Fruit fly (Drosophila melanogaster) whole organism, embryonic: Measurements from ENCODE around the gene corto.

Experiments used
- Adf1 ChIP-seq: fragments of 200-800 bp; sonication (Bioruptor generic); IDR thresholded peaks from 2 replicates; pipeline ENCODE4 v1.3.6; 2022; ENCODE audit warnings: missing biosample characterization, missing genetic modification characterization
- Awh ChIP-seq: fragments of 200-800 bp; sonication (Bioruptor generic); IDR thresholded peaks from 2 replicates; pipeline ENCODE4, ENCODE4 v1.3.6; 2022; ENCODE audit warnings: missing biosample characterization, missing genetic modification characterization
- B-H1 ChIP-seq: fragments of 200-800 bp; sonication (Bioruptor generic); IDR thresholded peaks from 3 replicates; pipeline ENCODE4 v1.3.6; 2022; ENCODE audit warnings: missing biosample characterization, missing genetic modification characterization
- Bgb ChIP-seq: fragments of 200-800 bp; sonication (Bioruptor generic); IDR thresholded peaks from 2 replicates; pipeline ENCODE4 v1.3.6; 2022; ENCODE audit warnings: missing biosample characterization, missing genetic modification characterization; ENCODE audit not compliant: partially characterized antibody
- Blimp-1 ChIP-seq: fragments of 200-800 bp; sonication (Bioruptor generic); optimal IDR thresholded peaks from 3 replicates; lab custom pipeline; 2018; ENCODE audit warnings: missing biosample characterization, missing genetic modification characterization, mild to moderate bottlenecking, moderate library complexity, missing genetic modification reagents
- CG10267 ChIP-seq: fragments of 200-800 bp; sonication (Bioruptor generic); optimal IDR thresholded peaks from 2 replicates; lab custom pipeline; 2018; ENCODE audit warnings: missing biosample characterization, mild to moderate bottlenecking, missing genetic modification characterization, moderate library complexity
- CG11247 ChIP-seq: fragments of 200-800 bp; sonication (Bioruptor generic); IDR thresholded peaks from 2 replicates; pipeline ENCODE4 v1.3.6; 2022; ENCODE audit warnings: missing biosample characterization, missing genetic modification characterization
- CG11504 ChIP-seq: fragments of 200-800 bp; sonication (Bioruptor generic); optimal IDR thresholded peaks from 3 replicates; lab custom pipeline; 2019; ENCODE audit warnings: missing biosample characterization, mild to moderate bottlenecking, missing genetic modification characterization, moderate library complexity
- CG12104 ChIP-seq: fragments of 200-800 bp; sonication (Bioruptor generic); optimal IDR thresholded peaks from 3 replicates; lab custom pipeline; 2016; ENCODE audit warnings: missing biosample characterization, missing genetic modification characterization
- CG12155 ChIP-seq: fragments of 200-800 bp; sonication (Bioruptor generic); optimal IDR thresholded peaks from 3 replicates; lab custom pipeline; 2016; ENCODE audit warnings: missing biosample characterization, missing genetic modification characterization
- CG12659 ChIP-seq: fragments of 200-800 bp; sonication (Bioruptor generic); optimal IDR thresholded peaks from 3 replicates; lab custom pipeline; 2017; ENCODE audit warnings: mild to moderate bottlenecking, missing biosample characterization, missing genetic modification reagents, missing genetic modification characterization
- CG13894 ChIP-seq: fragments of 200-800 bp; sonication (Bioruptor generic); optimal IDR thresholded peaks from 3 replicates; lab custom pipeline; 2018; ENCODE audit warnings: missing biosample characterization, mild to moderate bottlenecking, missing genetic modification characterization, moderate library complexity
- CG14050 ChIP-seq: fragments of 200-800 bp; sonication (Bioruptor generic); IDR thresholded peaks from 3 replicates; pipeline ENCODE4 v1.3.6; 2022; ENCODE audit warnings: missing biosample characterization, missing genetic modification characterization
- CG15479 ChIP-seq: fragments of 200-800 bp; sonication (Bioruptor generic); optimal IDR thresholded peaks from 3 replicates; lab custom pipeline; 2019; ENCODE audit warnings: missing biosample characterization, mild to moderate bottlenecking, missing genetic modification characterization, moderate library complexity
- CG17186 ChIP-seq: fragments of 200-800 bp; sonication (Bioruptor generic); optimal IDR thresholded peaks from 3 replicates; lab custom pipeline; 2017; ENCODE audit warnings: missing biosample characterization, missing genetic modification reagents, missing genetic modification characterization
- CG17359 ChIP-seq: fragments of 200-800 bp; sonication (Bioruptor generic); optimal IDR thresholded peaks from 3 replicates; lab custom pipeline; 2018; ENCODE audit warnings: missing biosample characterization, mild to moderate bottlenecking, missing genetic modification characterization, moderate library complexity
- CG34376 ChIP-seq: fragments of 200-800 bp; sonication (Bioruptor generic); optimal IDR thresholded peaks from 2 replicates; lab custom pipeline; 2018; ENCODE audit warnings: missing biosample characterization, mild to moderate bottlenecking, missing genetic modification characterization
- CG4282 ChIP-seq: fragments of 200-800 bp; sonication (Bioruptor generic); optimal IDR thresholded peaks from 2 replicates; lab custom pipeline; 2016; ENCODE audit warnings: missing biosample characterization, missing genetic modification characterization
- CG8944 ChIP-seq: fragments of 200-800 bp; sonication (Bioruptor generic); optimal IDR thresholded peaks from 3 replicates; lab custom pipeline; 2016; ENCODE audit warnings: missing biosample characterization, missing genetic modification characterization
- CG9932 ChIP-seq: fragments of 200-800 bp; sonication (Bioruptor generic); IDR thresholded peaks from 2 replicates; pipeline ENCODE4 v1.3.6; 2022; ENCODE audit warnings: missing biosample characterization, missing genetic modification characterization
- Dad ChIP-seq: fragments of 200-800 bp; sonication (Bioruptor generic); optimal IDR thresholded peaks from 3 replicates; lab custom pipeline; 2016; ENCODE audit warnings: missing biosample characterization, missing genetic modification characterization
- Hand ChIP-seq: fragments of 200-800 bp; sonication (Bioruptor generic); optimal IDR thresholded peaks from 2 replicates; lab custom pipeline; 2017; ENCODE audit warnings: mild to moderate bottlenecking, missing biosample characterization, missing genetic modification reagents, missing genetic modification characterization
- HmgD ChIP-seq: fragments of 200-800 bp; sonication (Bioruptor generic); optimal IDR thresholded peaks from 3 replicates; lab custom pipeline; 2016; ENCODE audit warnings: missing biosample characterization, missing genetic modification characterization
- Hr3 ChIP-seq: fragments of 200-800 bp; sonication (Bioruptor generic); optimal IDR thresholded peaks from 3 replicates; lab custom pipeline; 2016; ENCODE audit warnings: missing biosample characterization, missing genetic modification characterization
- Lim3 ChIP-seq: fragments of 200-800 bp; sonication (Bioruptor generic); IDR thresholded peaks from 2 replicates; pipeline ENCODE4 v1.3.6; 2022; ENCODE audit warnings: missing biosample characterization, missing genetic modification characterization
- MBD-R2 ChIP-seq: fragments of 200-800 bp; sonication (Bioruptor generic); IDR thresholded peaks from 2 replicates; pipeline ENCODE4 v1.3.6; 2022; ENCODE audit warnings: missing biosample characterization, missing genetic modification characterization
- Mad ChIP-seq: fragments of 200-800 bp; sonication (Bioruptor generic); optimal IDR thresholded peaks from 2 replicates; lab custom pipeline; 2016; ENCODE audit warnings: missing biosample characterization, missing genetic modification characterization
- Med ChIP-seq: fragments of 200-800 bp; sonication (Bioruptor generic); peaks from one replicate; lab custom pipeline; 2016; ENCODE audit warnings: missing biosample characterization, missing genetic modification characterization, mild to moderate bottlenecking, inconsistent platforms, moderate library complexity
- Mrtf ChIP-seq: fragments of 200-800 bp; sonication (Bioruptor generic); IDR thresholded peaks from 3 replicates; pipeline ENCODE4 v1.3.6; 2022; ENCODE audit warnings: missing biosample characterization, missing genetic modification characterization
- NC2β ChIP-seq: fragments of 200-800 bp; sonication (Bioruptor generic); optimal IDR thresholded peaks from 2 replicates; lab custom pipeline; 2016; ENCODE audit warnings: missing biosample characterization, missing genetic modification characterization
- NFAT ChIP-seq: fragments of 200-800 bp; sonication (Bioruptor generic); IDR thresholded peaks from 2 replicates; pipeline ENCODE4 v1.3.6; 2022; ENCODE audit warnings: missing biosample characterization, missing genetic modification characterization
- ase ChIP-seq: fragments of 200-800 bp; sonication (Bioruptor generic); IDR thresholded peaks from 3 replicates; pipeline ENCODE4 v1.3.6; 2022; ENCODE audit warnings: missing biosample characterization, missing genetic modification characterization
- ato ChIP-seq: fragments of 200-800 bp; sonication (Bioruptor generic); IDR thresholded peaks from 2 replicates; pipeline ENCODE4 v1.3.6; 2022; ENCODE audit warnings: missing biosample characterization, missing genetic modification characterization; ENCODE audit not compliant: partially characterized antibody
- bcd ChIP-seq: fragments of 200-800 bp; sonication (Bioruptor generic); optimal IDR thresholded peaks from 2 replicates; lab custom pipeline; 2017; ENCODE audit warnings: missing biosample characterization, mild to moderate bottlenecking, missing genetic modification characterization
- caup ChIP-seq: fragments of 200-800 bp; sonication (Bioruptor generic); optimal IDR thresholded peaks from 3 replicates; lab custom pipeline; 2017; ENCODE audit warnings: missing biosample characterization, mild to moderate bottlenecking, missing genetic modification characterization, moderate library complexity; ENCODE audit not compliant: severe bottlenecking
- chm ChIP-seq: fragments of 200-800 bp; sonication (Bioruptor generic); IDR thresholded peaks from 2 replicates; pipeline ENCODE4 v1.3.6; 2022; ENCODE audit warnings: missing biosample characterization, missing genetic modification characterization
- da ChIP-seq: fragments of 200-800 bp; sonication (Bioruptor generic); optimal IDR thresholded peaks from 2 replicates; lab custom pipeline; 2016; ENCODE audit warnings: missing biosample characterization, missing genetic modification characterization
- disco-r ChIP-seq: fragments of 200-800 bp; sonication (Bioruptor generic); optimal IDR thresholded peaks from 2 replicates; lab custom pipeline; 2016; ENCODE audit warnings: missing biosample characterization, missing genetic modification characterization
- dysf ChIP-seq: fragments of 200-800 bp; sonication (Bioruptor generic); IDR thresholded peaks from 3 replicates; pipeline ENCODE4 v1.3.6; 2022; ENCODE audit warnings: missing biosample characterization, missing genetic modification characterization
- gt ChIP-seq: fragments of 200-800 bp; sonication (Bioruptor generic); IDR thresholded peaks from 2 replicates; pipeline ENCODE4 v1.3.6; 2022; ENCODE audit warnings: missing biosample characterization, missing genetic modification characterization
- klu ChIP-seq: fragments of 200-800 bp; sonication (Bioruptor generic); IDR thresholded peaks from 2 replicates; pipeline ENCODE4 v1.3.6; 2022; ENCODE audit warnings: missing biosample characterization, missing genetic modification characterization
- otp ChIP-seq: fragments of 200-800 bp; sonication (Bioruptor generic); IDR thresholded peaks from 3 replicates; pipeline ENCODE4, ENCODE4 v1.3.6; 2022; ENCODE audit warnings: missing biosample characterization, missing genetic modification characterization
- pan ChIP-seq, 4 experiments: fragments of >200 bp in 3 of 4; fragments of 200-800 bp in 1 of 4; sonication (Bioruptor generic) in 1 of 4; optimal IDR thresholded peaks in 3 of 4; IDR thresholded peaks in 1 of 4; 2 replicates each; pipeline versions ENCODE4 v1.3.6 to Lab custom; 2017 to 2022; ENCODE audit warnings: missing biosample characterization in 2 of 4, missing genetic modification characterization in 2 of 4, mixed read lengths in 1 of 4
- repo ChIP-seq: fragments of 200-800 bp; sonication (Bioruptor generic); optimal IDR thresholded peaks from 2 replicates; lab custom pipeline; 2016; ENCODE audit warnings: missing biosample characterization, missing genetic modification characterization
- schlank ChIP-seq: fragments of 200-800 bp; sonication (Bioruptor generic); optimal IDR thresholded peaks from 2 replicates; lab custom pipeline; 2018; ENCODE audit warnings: missing biosample characterization, mild to moderate bottlenecking, missing genetic modification characterization
- shn ChIP-seq: fragments of 200-800 bp; sonication (Bioruptor generic); optimal IDR thresholded peaks from 3 replicates; lab custom pipeline; 2016; ENCODE audit warnings: missing biosample characterization, missing genetic modification characterization
- sob ChIP-seq: fragments of 200-800 bp; sonication (Bioruptor generic); IDR thresholded peaks from 2 replicates; pipeline ENCODE4 v1.3.6; 2022; ENCODE audit warnings: missing biosample characterization, missing genetic modification characterization
- vfl ChIP-seq: fragments of 200-800 bp; sonication (Bioruptor generic); optimal IDR thresholded peaks from 2 replicates; lab custom pipeline; 2016; ENCODE audit warnings: missing biosample characterization, missing genetic modification characterization
- vvl ChIP-seq: fragments of 200-800 bp; sonication (Bioruptor generic); IDR thresholded peaks from 2 replicates; pipeline ENCODE4 v1.3.6; 2022; ENCODE audit warnings: missing biosample characterization, missing genetic modification characterization
- z ChIP-seq: fragments of 200-800 bp; sonication (Bioruptor generic); IDR thresholded peaks from 3 replicates; pipeline ENCODE4 v1.3.6; 2022; ENCODE audit warnings: missing biosample characterization, missing genetic modification characterization

The corto gene

DNA sequence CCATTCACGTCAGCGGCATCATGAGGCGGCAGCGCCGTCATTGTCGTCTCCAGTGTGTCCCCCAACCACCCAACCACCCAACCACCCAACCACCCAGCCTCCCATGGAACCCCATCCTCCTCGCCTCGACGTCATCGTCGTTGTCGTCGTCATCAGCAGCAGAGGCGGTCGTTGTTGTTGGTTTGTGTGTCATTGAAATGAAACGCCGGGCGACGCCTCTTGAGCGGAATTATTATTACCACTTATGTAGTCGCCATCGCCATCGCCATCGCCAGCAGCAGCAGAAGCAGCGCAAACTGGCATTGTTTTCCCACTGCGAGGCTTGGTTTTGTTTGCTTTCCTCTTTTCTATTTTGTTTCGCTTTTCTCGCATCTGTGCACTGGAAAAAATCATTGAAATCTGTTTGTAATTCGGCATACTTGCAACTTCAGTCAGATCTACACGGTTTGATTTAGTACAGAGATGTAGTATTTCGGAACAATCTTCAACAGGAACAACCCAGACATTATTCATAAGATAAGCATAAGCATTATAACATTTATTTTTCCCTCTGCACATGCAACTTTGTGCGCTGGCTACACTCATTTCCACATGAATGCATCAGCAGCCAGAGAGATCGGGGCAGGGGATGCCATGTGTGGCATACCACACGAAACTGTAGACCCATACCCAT, 26.1 kb upstream of the corto start (continued):
- TF ChIP-seq Hr3 (GFP tag; lab: Kevin White, UChicago) (peak; percentile 97), CG34376 (GFP tag; lab: Kevin White, UChicago) (no peak), CG4282 (peak; percentile 84), pan (optimal IDR thresholded peaks at IDR 0.05; lab: Kevin White, UChicago) (no peak), pan (GFP tag; optimal IDR thresholded peaks at IDR 0.05 in 1 of 2, IDR thresholded peaks at IDR 0.05 in 1 of 2) (peak in 1 of 2 experiments; percentile 91), dysf (peak; percentile 90), CG12155 (peak; percentile 91), Hand (GFP tag; lab: Kevin White, UChicago) (peak; percentile 52), Bgb (GFP tag; lab: Robert Waterston, UW) (no peak), sob (GFP tag; lab: Robert Waterston, UW) (peak; percentile 85), disco-r (GFP tag; lab: Kevin White, UChicago) (peak; percentile 94), CG10267 (tag; lab: Kevin White, UChicago) (peak; percentile 97), otp (peak; percentile 98), ato (GFP tag; lab: Robert Waterston, UW) (no peak), CG17186 (GFP tag; lab: Kevin White, UChicago) (peak; percentile 97), repo (peak; percentile 97), bcd (GFP tag; lab: Kevin White, UChicago) (peak; percentile 93), schlank (tag; lab: Kevin White, UChicago) (peak; percentile 44), Mrtf (GFP tag; lab: Robert Waterston, UW) (peak; percentile 87), Awh (GFP tag; lab: Robert Waterston, UW) (peak; percentile 97), CG14050 (GFP tag; lab: Robert Waterston, UW) (peak; percentile 88), MBD-R2 (GFP tag; lab: Robert Waterston, UW) (no peak; the same call in 1 of the 2 replicates), caup (GFP tag; lab: Kevin White, UChicago) (peak; percentile 73), chm (peak; percentile 98), gt (GFP tag; lab: Robert Waterston, UW) (peak; percentile 95), shn (GFP tag; lab: Kevin White, UChicago) (peak; percentile 95), vfl (GFP tag; lab: Kevin White, UChicago) (peak; percentile 72), CG12104 (GFP tag; lab: Kevin White, UChicago) (peak; percentile 91), CG8944 (GFP tag; lab: Kevin White, UChicago) (peak; percentile 98), da (GFP tag; lab: Kevin White, UChicago) (peak; percentile 96), CG11247 (GFP tag; lab: Robert Waterston, UW) (peak; percentile 82), ase (peak; percentile 91), NC2β (GFP tag; lab: Kevin White, UChicago) (peak; percentile 99), z (GFP tag; lab: Robert Waterston, UW) (peak; percentile 80; the same call in 2 of the 3 replicates), vvl (GFP tag; lab: Robert Waterston, UW) (peak; percentile 98), Adf1 (GFP tag; lab: Robert Waterston, UW) (no peak; the same call in 1 of the 2 replicates), NFAT (peak; percentile 58), Lim3 (GFP tag; lab: Robert Waterston, UW) (peak; percentile 91), CG12659 (GFP tag; lab: Kevin White, UChicago) (peak; percentile 90), Mad (GFP tag; lab: Kevin White, UChicago) (peak; percentile 90), Dad (GFP tag; lab: Kevin White, UChicago) (peak; percentile 96), HmgD (GFP tag; lab: Kevin White, UChicago) (peak; percentile 96), Med (GFP tag; lab: Kevin White, UChicago) (peak; percentile 99), B-H1 (peak; percentile 82), klu (peak; percentile 74), CG9932 (no peak), CG17359 (peak; percentile 98), CG15479 (peak; percentile 81), CG11504 (tag; lab: Kevin White, UChicago) (peak; percentile 96), CG13894 (tag; lab: Kevin White, UChicago) (no peak), Blimp-1 (GFP tag; lab: Kevin White, UChicago) (peak; percentile 98)
